Worm (Caenorhabditis elegans): ENCODE data around the gene srg-45.

The srg-45 gene

DNA sequence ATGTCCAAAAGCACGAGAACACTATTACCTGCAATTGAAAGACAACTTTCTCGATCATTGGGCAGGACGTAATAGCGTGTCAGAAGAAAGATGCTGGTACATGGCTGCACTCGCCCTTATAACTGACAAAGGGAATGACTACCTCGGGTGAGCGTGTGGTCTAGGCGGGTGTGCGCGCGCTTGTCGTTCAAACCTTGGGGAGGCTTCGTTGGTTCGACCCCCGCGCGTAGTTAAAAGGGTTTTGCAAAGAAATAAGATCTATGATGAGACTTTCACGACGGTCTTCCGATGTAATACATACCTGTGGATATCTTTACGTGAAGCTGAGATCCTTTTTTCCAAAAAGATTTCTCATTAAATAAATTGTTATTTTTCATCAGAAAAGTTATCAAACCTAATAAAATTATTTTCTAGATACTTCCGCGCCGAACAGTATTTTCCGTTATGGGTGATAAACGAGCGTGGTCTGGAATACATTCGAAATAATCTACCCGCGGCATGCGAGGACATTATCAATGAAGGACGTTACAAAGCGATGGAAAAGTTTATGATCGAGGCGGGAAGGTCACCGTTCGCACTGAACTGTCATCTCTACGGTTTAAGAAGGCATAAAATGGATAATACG lies 3.7 kb upstream of the srg-45 start (continued):
- peak; percentile 37 for TF ChIP-seq ceh-16 (tag; optimal IDR thresholded peaks at IDR 0.05)
- peak; percentile 67 for TF ChIP-seq zag-1 (tag; optimal IDR thresholded peaks at IDR 0.05)
- TF ChIP-seq nhr-76 (tag; optimal IDR thresholded peaks at IDR 0.05): peak; percentile 79
- peak; percentile 95 for TF ChIP-seq tbx-2 (tag; optimal IDR thresholded peaks at IDR 0.05)
- TF ChIP-seq nhr-77 (tag; optimal IDR thresholded peaks at IDR 0.05): peak; percentile 75
- TF ChIP-seq skn-1 (tag; optimal IDR thresholded peaks at IDR 0.05): peak; percentile 80
- no peak for TF ChIP-seq unc-39 (tag; optimal IDR thresholded peaks at IDR 0.05)
- peak; percentile 42 for TF ChIP-seq ztf-11 (tag; optimal IDR thresholded peaks at IDR 0.05)
- no peak for TF ChIP-seq snpc-4 (tag; optimal IDR thresholded peaks at IDR 0.05)
- no peak for TF ChIP-seq ceh-9 (tag; optimal IDR thresholded peaks at IDR 0.05)
- peak; percentile 63 for TF ChIP-seq elt-2 (tag; optimal IDR thresholded peaks at IDR 0.05)
- TF ChIP-seq lin-39 (tag; optimal IDR thresholded peaks at IDR 0.05): peak; percentile 89
- peak; percentile 56 for TF ChIP-seq nhr-28 (tag; optimal IDR thresholded peaks at IDR 0.05)
- TF ChIP-seq unc-62 (GFP tag; optimal IDR thresholded peaks at IDR 0.05): peak; percentile 13
- peak; percentile 70 for TF ChIP-seq nhr-25 (tag; optimal IDR thresholded peaks at IDR 0.05)
- peak; percentile 19 for TF ChIP-seq pqm-1 (tag; optimal IDR thresholded peaks at IDR 0.05)
- TF ChIP-seq nhr-237 (tag; optimal IDR thresholded peaks at IDR 0.05): no peak
- TF ChIP-seq mml-1 (tag; optimal IDR thresholded peaks at IDR 0.05): peak; percentile 5

DNA sequence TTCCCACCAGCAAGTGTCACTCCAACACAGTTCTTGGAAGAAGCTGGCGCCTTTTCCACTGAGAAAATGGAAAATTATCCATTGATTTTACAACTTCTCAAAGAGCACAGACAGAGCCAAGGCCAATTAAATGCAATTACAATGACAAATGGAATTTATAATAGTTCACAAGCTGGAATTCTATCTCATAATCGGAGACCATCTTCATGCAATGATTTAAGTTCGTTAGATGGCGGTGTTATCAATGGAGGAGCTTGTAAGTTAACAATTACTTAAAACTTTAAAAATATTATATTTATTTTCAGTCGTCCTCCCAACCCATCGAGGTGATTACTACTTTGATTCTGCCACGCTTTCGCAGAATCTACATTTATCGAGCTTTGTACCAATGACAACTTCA lies 1.6 kb upstream of the srg-45 start:
- TF ChIP-seq nhr-77 (tag; optimal IDR thresholded peaks at IDR 0.05): no peak
- no peak for TF ChIP-seq ztf-4 (tag; optimal IDR thresholded peaks at IDR 0.05)
- no peak for TF ChIP-seq egl-27 (tag; optimal IDR thresholded peaks at IDR 0.05)
- no peak for TF ChIP-seq ceh-16 (tag; optimal IDR thresholded peaks at IDR 0.05)
- no peak for TF ChIP-seq aly-2 (tag; optimal IDR thresholded peaks at IDR 0.05)

DNA sequence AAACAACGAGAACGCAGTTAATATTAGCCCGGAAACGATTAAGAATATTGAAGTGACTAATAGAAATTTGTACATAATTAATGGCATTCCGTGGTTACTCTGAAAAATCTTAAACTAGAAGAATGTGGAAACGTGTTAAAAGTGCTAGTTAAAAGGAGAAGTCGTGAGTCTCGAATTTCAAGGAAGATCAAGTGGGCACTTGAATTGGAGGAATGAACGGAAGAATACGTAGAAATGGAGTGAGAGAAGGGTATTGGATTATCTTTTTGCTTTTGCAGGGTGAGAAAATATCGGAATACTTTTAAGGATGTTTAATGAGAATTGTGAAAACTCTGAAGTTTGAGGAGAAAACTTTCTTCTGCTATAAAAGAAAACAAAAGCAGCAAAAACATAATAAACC lies 3.0 kb downstream of the srg-45 start, which contains the start of gene hpo-30:
Gene hpo-30 (minus strand): TSS at position 101 of the 400 bp plus-strand sequence.
- no peak for TF ChIP-seq skn-1 (tag; optimal IDR thresholded peaks at IDR 0.05)
- TF ChIP-seq snpc-4 (tag; optimal IDR thresholded peaks at IDR 0.05): no peak
- no peak for TF ChIP-seq daf-12 (tag; optimal IDR thresholded peaks at IDR 0.05)
- no peak for TF ChIP-seq nhr-28 (tag; optimal IDR thresholded peaks at IDR 0.05)
- TF ChIP-seq elt-2 (tag; optimal IDR thresholded peaks at IDR 0.05): no peak
- no peak for TF ChIP-seq mml-1 (tag; optimal IDR thresholded peaks at IDR 0.05)
- TF ChIP-seq nhr-237 (tag; optimal IDR thresholded peaks at IDR 0.05): no peak
- TF ChIP-seq lin-15B (tag; optimal IDR thresholded peaks at IDR 0.05): no peak
- TF ChIP-seq nhr-77 (tag; optimal IDR thresholded peaks at IDR 0.05): no peak
- TF ChIP-seq fkh-2 (tag; optimal IDR thresholded peaks at IDR 0.05): no peak
- no peak for TF ChIP-seq elt-3 (tag; optimal IDR thresholded peaks at IDR 0.05)
- TF ChIP-seq pqm-1 (tag; optimal IDR thresholded peaks at IDR 0.05): no peak
- no peak for TF ChIP-seq nhr-76 (tag; optimal IDR thresholded peaks at IDR 0.05)
- no peak for TF ChIP-seq lsy-12 (tag; optimal IDR thresholded peaks at IDR 0.05)
- no peak for TF ChIP-seq zag-1 (tag; optimal IDR thresholded peaks at IDR 0.05)

DNA sequence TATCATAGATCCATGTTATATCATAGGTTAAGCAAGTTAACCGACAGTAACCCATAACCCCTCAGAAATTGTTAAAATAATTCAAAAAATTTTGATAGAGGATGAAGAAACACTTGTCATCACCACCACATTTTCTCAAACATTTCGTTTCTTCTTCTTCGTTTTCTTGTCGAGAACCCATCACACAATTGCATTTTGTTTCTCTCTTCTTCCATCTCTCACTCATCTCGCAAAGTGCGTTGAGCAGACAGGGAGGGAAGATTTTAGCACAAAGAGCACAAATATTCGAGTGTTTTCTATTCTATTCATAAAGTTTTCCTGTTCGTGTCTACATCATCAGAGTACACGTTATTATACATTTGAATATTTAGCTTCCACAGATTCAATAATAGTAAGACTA lies 7.1 kb downstream of the srg-45 start:
- peak; percentile 8 for TF ChIP-seq nfya-1 (tag; optimal IDR thresholded peaks at IDR 0.05; ENCODE audit: insufficient read depth)
- TF ChIP-seq fkh-10 (GFP tag; optimal IDR thresholded peaks at IDR 0.05): peak; percentile 39
- no peak for TF ChIP-seq nhr-237 (tag; optimal IDR thresholded peaks at IDR 0.05)

DNA sequence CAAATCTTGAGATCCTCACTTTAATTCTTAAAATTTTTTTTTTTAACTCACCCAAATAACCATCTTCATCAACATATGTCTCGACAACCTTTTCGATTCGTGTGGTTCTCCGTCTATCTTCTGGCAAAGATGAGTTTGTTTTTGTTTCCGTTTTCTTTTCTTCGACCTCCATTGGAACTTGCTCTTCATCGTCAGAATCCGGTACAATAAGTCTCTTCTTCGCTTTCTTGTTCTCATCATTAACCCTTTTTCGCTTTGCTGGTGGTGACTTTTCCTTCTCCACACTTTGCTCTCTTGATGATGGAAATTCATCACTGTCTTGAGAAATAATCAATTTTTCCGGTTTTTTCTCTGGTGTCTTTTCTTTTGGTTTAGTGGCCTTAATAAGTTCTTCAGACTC lies 8.8 kb downstream of the srg-45 start:
- no peak for TF ChIP-seq egl-27 (tag; optimal IDR thresholded peaks at IDR 0.05)
- TF ChIP-seq mdl-1 (tag; optimal IDR thresholded peaks at IDR 0.05): no peak
- no peak for TF ChIP-seq fkh-2 (tag; optimal IDR thresholded peaks at IDR 0.05)
- no peak for TF ChIP-seq R02D3.7 (tag; optimal IDR thresholded peaks at IDR 0.05)
- TF ChIP-seq lin-39 (tag; optimal IDR thresholded peaks at IDR 0.05): no peak
- no peak for TF ChIP-seq ztf-11 (tag; optimal IDR thresholded peaks at IDR 0.05)
- TF ChIP-seq ceh-9 (tag; optimal IDR thresholded peaks at IDR 0.05): no peak
- no peak for TF ChIP-seq ZK546.5 (tag; optimal IDR thresholded peaks at IDR 0.05)
- no peak for TF ChIP-seq aly-2 (tag; optimal IDR thresholded peaks at IDR 0.05)
- no peak for TF ChIP-seq skn-1 (tag; optimal IDR thresholded peaks at IDR 0.05)
- no peak for TF ChIP-seq sea-2 (GFP tag; optimal IDR thresholded peaks at IDR 0.05)
- TF ChIP-seq nhr-23 (tag; optimal IDR thresholded peaks at IDR 0.05): no peak

Measured in whole organism, L3 larva.